Worm (Caenorhabditis elegans): ENCODE results near the gene pll-1.

DNA sequence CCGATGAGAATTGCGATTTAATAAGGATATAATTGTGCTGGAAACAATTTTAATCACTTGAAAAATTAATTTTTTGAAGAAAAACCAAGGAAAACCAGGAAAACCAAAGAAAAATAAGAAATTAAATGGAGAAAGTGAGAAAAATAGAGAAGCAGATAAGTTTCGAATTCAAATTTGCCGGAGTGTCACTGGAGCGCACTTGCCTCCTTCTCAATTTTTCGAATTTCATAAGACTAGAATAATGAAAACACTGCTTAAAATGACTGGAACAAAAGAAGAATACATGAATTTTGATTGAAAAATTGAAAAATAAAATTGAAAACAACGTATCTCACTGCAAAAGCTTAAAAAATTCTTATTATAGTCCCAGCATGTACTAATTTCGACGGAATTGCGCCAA, 17.3 kb upstream of the pll-1 start:
- TF ChIP-seq aly-2 (tag; optimal IDR thresholded peaks at IDR 0.05) (no peak), pqm-1 (tag; optimal IDR thresholded peaks at IDR 0.05) (no peak), nhr-12 (tag; optimal IDR thresholded peaks at IDR 0.05) (no peak), ama-1 (optimal IDR thresholded peaks at IDR 0.05) (no peak), nhr-76 (tag; optimal IDR thresholded peaks at IDR 0.05) (no peak), ztf-11 (tag; optimal IDR thresholded peaks at IDR 0.05) (no peak), sea-2 (GFP tag; optimal IDR thresholded peaks at IDR 0.05) (no peak), nhr-25 (tag; optimal IDR thresholded peaks at IDR 0.05) (peak; percentile 12), nhr-237 (tag; optimal IDR thresholded peaks at IDR 0.05) (no peak)
